Fruit fly (Drosophila melanogaster) whole organism, embryonic: ENCODE data around the gene ida.

Experiments
- B-H2 ChIP-seq: fragments of 200-800 bp; sonication (Bioruptor generic); optimal IDR thresholded peaks from 2 replicates; lab custom pipeline; 2018; ENCODE audit warnings: missing biosample characterization, mild to moderate bottlenecking, missing genetic modification characterization
- Bgb ChIP-seq: fragments of 200-800 bp; sonication (Bioruptor generic); IDR thresholded peaks from 2 replicates; pipeline ENCODE4 v1.3.6; 2022; ENCODE audit warnings: missing biosample characterization, missing genetic modification characterization; ENCODE audit not compliant: partially characterized antibody
- Bteb2 ChIP-seq: fragments of 200-800 bp; sonication (Bioruptor generic); optimal IDR thresholded peaks from 2 replicates; lab custom pipeline; 2016; ENCODE audit warnings: missing biosample characterization, missing genetic modification characterization
- CG10209 ChIP-seq: fragments of 200-800 bp; sonication (Bioruptor generic); optimal IDR thresholded peaks from 3 replicates; lab custom pipeline; 2017; ENCODE audit warnings: missing biosample characterization, mild to moderate bottlenecking, missing genetic modification characterization, missing genetic modification reagents
- CG11456 ChIP-seq: fragments of 200-800 bp; sonication (Bioruptor generic); IDR thresholded peaks from 3 replicates; pipeline ENCODE4 v1.3.6; 2022; ENCODE audit warnings: missing biosample characterization, missing genetic modification characterization
- CG12071 ChIP-seq: fragments of 200-800 bp; sonication (Bioruptor generic); optimal IDR thresholded peaks from 3 replicates; lab custom pipeline; 2018; ENCODE audit warnings: missing biosample characterization, mild to moderate bottlenecking, missing genetic modification characterization
- CG12769 ChIP-seq: fragments of 200-800 bp; sonication (Bioruptor generic); optimal IDR thresholded peaks from 2 replicates; lab custom pipeline; 2019; ENCODE audit warnings: missing biosample characterization, mild to moderate bottlenecking, missing genetic modification characterization, moderate library complexity
- CG14710 ChIP-seq: fragments of 200-800 bp; sonication (Bioruptor generic); optimal IDR thresholded peaks from 3 replicates; lab custom pipeline; 2019; ENCODE audit warnings: missing biosample characterization, mild to moderate bottlenecking, missing genetic modification characterization, moderate library complexity
- CG1603 ChIP-seq: fragments of 200-800 bp; sonication (Bioruptor generic); optimal IDR thresholded peaks from 2 replicates; lab custom pipeline; 2019; ENCODE audit warnings: missing biosample characterization, mild to moderate bottlenecking, missing genetic modification characterization, moderate library complexity
- CG17186 ChIP-seq: fragments of 200-800 bp; sonication (Bioruptor generic); optimal IDR thresholded peaks from 3 replicates; lab custom pipeline; 2017; ENCODE audit warnings: missing biosample characterization, missing genetic modification reagents, missing genetic modification characterization
- CG17328 ChIP-seq: fragments of 200-800 bp; sonication (Bioruptor generic); IDR thresholded peaks from 2 replicates; pipeline ENCODE4 v1.3.6; 2022; ENCODE audit warnings: missing biosample characterization, missing genetic modification characterization
- CG2678 ChIP-seq: fragments of 200-800 bp; sonication (Bioruptor generic); optimal IDR thresholded peaks from 3 replicates; lab custom pipeline; 2019; ENCODE audit warnings: missing biosample characterization, mild to moderate bottlenecking, missing genetic modification characterization, moderate library complexity
- CG30020 ChIP-seq: fragments of 200-800 bp; optimal IDR thresholded peaks from 2 replicates; lab custom pipeline; 2019; ENCODE audit warnings: missing biosample characterization, mild to moderate bottlenecking, missing genetic modification characterization, moderate library complexity
- CG32767 ChIP-seq: fragments of 200-800 bp; sonication (Bioruptor generic); IDR thresholded peaks from 2 replicates; pipeline ENCODE4 v1.3.6; 2022; ENCODE audit warnings: missing biosample characterization, missing genetic modification characterization
- CG32772 ChIP-seq: fragments of 200-800 bp; sonication (Bioruptor generic); IDR thresholded peaks from 2 replicates; pipeline ENCODE4 v1.3.6; 2022; ENCODE audit warnings: missing biosample characterization, missing genetic modification characterization
- CG3407 ChIP-seq: fragments of 200-800 bp; sonication (Bioruptor generic); optimal IDR thresholded peaks from 2 replicates; lab custom pipeline; 2018; ENCODE audit warnings: missing biosample characterization, mild to moderate bottlenecking, missing genetic modification characterization
- CG5245 ChIP-seq: fragments of 200-800 bp; sonication (Bioruptor generic); optimal IDR thresholded peaks from 3 replicates; lab custom pipeline; 2016; ENCODE audit warnings: missing biosample characterization, missing genetic modification characterization
- CG6654 ChIP-seq: fragments of 200-800 bp; sonication (Bioruptor generic); optimal IDR thresholded peaks from 2 replicates; lab custom pipeline; 2017; ENCODE audit warnings: missing biosample characterization, mild to moderate bottlenecking, missing genetic modification characterization
- CG7556 ChIP-seq: fragments of 200-800 bp; sonication (Bioruptor generic); optimal IDR thresholded peaks from 2 replicates; lab custom pipeline; 2017; ENCODE audit warnings: missing biosample characterization, mild to moderate bottlenecking, missing genetic modification characterization
- CG7928 ChIP-seq: fragments of 200-800 bp; sonication (Bioruptor generic); optimal IDR thresholded peaks from 2 replicates; lab custom pipeline; 2017; ENCODE audit warnings: missing biosample characterization, mild to moderate bottlenecking, missing genetic modification characterization
- CG8478 ChIP-seq: fragments of >200 bp; optimal IDR thresholded peaks from 2 replicates; lab custom pipeline; 2018
- CG9876 ChIP-seq: fragments of 200-800 bp; sonication (Bioruptor generic); optimal IDR thresholded peaks from 2 replicates; lab custom pipeline; 2016; ENCODE audit warnings: missing biosample characterization, missing genetic modification characterization
- CTCF ChIP-seq: fragments of 200-800 bp; sonication (Bioruptor generic); optimal IDR thresholded peaks from 2 replicates; lab custom pipeline; 2017; ENCODE audit warnings: missing biosample characterization, mild to moderate bottlenecking, missing genetic modification characterization, moderate library complexity
- CoRest ChIP-seq: fragments of 200-800 bp; sonication (Bioruptor generic); optimal IDR thresholded peaks from 3 replicates; lab custom pipeline; 2018; ENCODE audit warnings: missing biosample characterization, mild to moderate bottlenecking, missing genetic modification characterization, moderate library complexity
- Dek ChIP-seq: fragments of 200-800 bp; sonication (Bioruptor generic); optimal IDR thresholded peaks from 3 replicates; lab custom pipeline; 2019; ENCODE audit warnings: missing biosample characterization, mild to moderate bottlenecking, missing genetic modification characterization, moderate library complexity
- Hey ChIP-seq: fragments of 200-800 bp; sonication (Bioruptor generic); optimal IDR thresholded peaks from 3 replicates; lab custom pipeline; 2018; ENCODE audit warnings: missing biosample characterization, mild to moderate bottlenecking, missing genetic modification characterization
- Lim3 ChIP-seq: fragments of 200-800 bp; sonication (Bioruptor generic); IDR thresholded peaks from 2 replicates; pipeline ENCODE4 v1.3.6; 2022; ENCODE audit warnings: missing biosample characterization, missing genetic modification characterization
- NFAT ChIP-seq: fragments of 200-800 bp; sonication (Bioruptor generic); IDR thresholded peaks from 2 replicates; pipeline ENCODE4 v1.3.6; 2022; ENCODE audit warnings: missing biosample characterization, missing genetic modification characterization
- Oli ChIP-seq: fragments of 200-800 bp; sonication (Bioruptor generic); optimal IDR thresholded peaks from 2 replicates; lab custom pipeline; 2018; ENCODE audit warnings: missing biosample characterization, mild to moderate bottlenecking, missing genetic modification characterization, moderate library complexity
- Ptx1 ChIP-seq: fragments of 200-800 bp; sonication (Bioruptor generic); IDR thresholded peaks from 2 replicates; pipeline ENCODE4 v1.3.6; 2022; ENCODE audit warnings: missing biosample characterization, missing genetic modification characterization
- Ravus ChIP-seq: fragments of 200-800 bp; sonication (Bioruptor generic); IDR thresholded peaks from 2 replicates; pipeline ENCODE4 v1.3.6; 2022; ENCODE audit warnings: missing biosample characterization, missing genetic modification characterization
- Sox100B ChIP-seq: fragments of 200-800 bp; sonication (Bioruptor generic); optimal IDR thresholded peaks from 3 replicates; lab custom pipeline; 2018; ENCODE audit warnings: missing biosample characterization, mild to moderate bottlenecking, missing genetic modification characterization
- aop ChIP-seq: fragments of 200-800 bp; sonication (Bioruptor generic); IDR thresholded peaks from 2 replicates; pipeline ENCODE4 v1.3.6; 2022; ENCODE audit warnings: missing biosample characterization, missing genetic modification characterization
- ase ChIP-seq: fragments of 200-800 bp; sonication (Bioruptor generic); IDR thresholded peaks from 3 replicates; pipeline ENCODE4 v1.3.6; 2022; ENCODE audit warnings: missing biosample characterization, missing genetic modification characterization
- ato ChIP-seq: fragments of 200-800 bp; sonication (Bioruptor generic); IDR thresholded peaks from 2 replicates; pipeline ENCODE4 v1.3.6; 2022; ENCODE audit warnings: missing biosample characterization, missing genetic modification characterization; ENCODE audit not compliant: partially characterized antibody
- chinmo ChIP-seq: fragments of 200-800 bp; sonication (Bioruptor generic); IDR thresholded peaks from 4 replicates; pipeline ENCODE4 v1.3.6; 2022; ENCODE audit warnings: missing biosample characterization, missing genetic modification characterization; ENCODE audit not compliant: partially characterized antibody
- chm ChIP-seq: fragments of 200-800 bp; sonication (Bioruptor generic); IDR thresholded peaks from 2 replicates; pipeline ENCODE4 v1.3.6; 2022; ENCODE audit warnings: missing biosample characterization, missing genetic modification characterization
- exex ChIP-seq: fragments of 200-800 bp; sonication (Bioruptor generic); optimal IDR thresholded peaks from 4 replicates; lab custom pipeline; 2018; ENCODE audit warnings: missing biosample characterization, mild to moderate bottlenecking, missing genetic modification characterization, moderate library complexity
- gem ChIP-seq: fragments of 200-800 bp; sonication (Bioruptor generic); optimal IDR thresholded peaks from 2 replicates; lab custom pipeline; 2019; ENCODE audit warnings: missing biosample characterization, mild to moderate bottlenecking, missing genetic modification characterization, moderate library complexity
- grau ChIP-seq: fragments of 200-800 bp; optimal IDR thresholded peaks from 3 replicates; lab custom pipeline; 2019; ENCODE audit warnings: missing biosample characterization, mild to moderate bottlenecking, missing genetic modification characterization, moderate library complexity
- pan ChIP-seq, 4 experiments: fragments of >200 bp in 3 of 4; fragments of 200-800 bp in 1 of 4; sonication (Bioruptor generic) in 1 of 4; optimal IDR thresholded peaks in 3 of 4; IDR thresholded peaks in 1 of 4; 2 replicates each; pipeline versions ENCODE4 v1.3.6 to Lab custom; 2017 to 2022; ENCODE audit warnings: missing biosample characterization in 2 of 4, missing genetic modification characterization in 2 of 4, mixed read lengths in 1 of 4
- peb ChIP-seq: fragments of 200-800 bp; sonication (Bioruptor generic); IDR thresholded peaks from 2 replicates; pipeline ENCODE4 v1.3.6; 2022; ENCODE audit warnings: missing biosample characterization, missing genetic modification characterization
- pfk ChIP-seq: fragments of 200-800 bp; sonication (Bioruptor generic); optimal IDR thresholded peaks from 2 replicates; lab custom pipeline; 2018; ENCODE audit warnings: missing biosample characterization, mild to moderate bottlenecking, missing genetic modification characterization, moderate library complexity
- sens ChIP-seq: fragments of 200-800 bp; sonication (Bioruptor generic); peaks from one replicate; lab custom pipeline; 2016; ENCODE audit warnings: missing biosample characterization, missing genetic modification characterization
- sim ChIP-seq: fragments of 200-800 bp; sonication (Bioruptor generic); IDR thresholded peaks from 2 replicates; pipeline ENCODE4 v1.3.6; 2022; ENCODE audit warnings: missing biosample characterization, missing genetic modification characterization
- sob ChIP-seq: fragments of 200-800 bp; sonication (Bioruptor generic); IDR thresholded peaks from 2 replicates; pipeline ENCODE4 v1.3.6; 2022; ENCODE audit warnings: missing biosample characterization, missing genetic modification characterization
- sug ChIP-seq: fragments of 200-800 bp; optimal IDR thresholded peaks from 2 replicates; lab custom pipeline; 2019; ENCODE audit warnings: missing biosample characterization, mild to moderate bottlenecking, missing genetic modification characterization, moderate library complexity
- tll ChIP-seq, 2 experiments: fragments of 200-800 bp in 1 of 2; fragments of >200 bp in 1 of 2; sonication (Bioruptor generic) in 1 of 2; optimal IDR thresholded peaks; 2 replicates each; lab custom pipeline; 2017 to 2019; ENCODE audit warnings: missing biosample characterization in 2 of 2, missing genetic modification characterization in 2 of 2, mild to moderate bottlenecking in 1 of 2, moderate library complexity in 1 of 2
- twi ChIP-seq: fragments of 200-800 bp; optimal IDR thresholded peaks from 2 replicates; lab custom pipeline; 2019; ENCODE audit warnings: missing biosample characterization, mild to moderate bottlenecking, missing genetic modification characterization, moderate library complexity
- usp ChIP-seq: fragments of >200 bp; optimal IDR thresholded peaks from 2 replicates; lab custom pipeline; 2017; ENCODE audit warnings: missing biosample characterization, missing genetic modification characterization
- zen2 ChIP-seq: fragments of 200-800 bp; sonication (Bioruptor generic); IDR thresholded peaks from 3 replicates; pipeline ENCODE4 v1.3.6; 2022; ENCODE audit warnings: missing biosample characterization, missing genetic modification characterization; ENCODE audit not compliant: partially characterized antibody

Gene ida

dm6 chr3L:3932742-3933289 lies 27.7 kb downstream of the ida start (continued):
- TF ChIP-seq CG3407: no peak
- no peak for TF ChIP-seq CG14710
- TF ChIP-seq chm (GFP tag; lab: Robert Waterston, UW): no peak
- TF ChIP-seq grau (tag; lab: Kevin White, UChicago): peak; percentile 8
- TF ChIP-seq pfk (GFP tag; lab: Kevin White, UChicago): no peak
- peak; percentile 15 for TF ChIP-seq B-H2 (GFP tag; lab: Kevin White, UChicago)
- TF ChIP-seq CoRest (tag; lab: Kevin White, UChicago): peak; percentile 13
- no peak for TF ChIP-seq CG5245 (GFP tag; lab: Kevin White, UChicago)
- TF ChIP-seq CG7556 (GFP tag; lab: Kevin White, UChicago): peak; percentile 38
- TF ChIP-seq pan (optimal IDR thresholded peaks at IDR 0.05; lab: Kevin White, UChicago): no peak
- no peak for TF ChIP-seq pan (GFP tag; optimal IDR thresholded peaks at IDR 0.05 in 1 of 2, IDR thresholded peaks at IDR 0.05 in 1 of 2)
- TF ChIP-seq CG1603 (tag; lab: Kevin White, UChicago): no peak
- peak; percentile 19 for TF ChIP-seq sug (tag; lab: Kevin White, UChicago)
- TF ChIP-seq chinmo: no peak
- TF ChIP-seq ato: no peak
- no peak for TF ChIP-seq CG30020
- no peak for TF ChIP-seq Ptx1 (GFP tag; lab: Robert Waterston, UW)
- no peak for TF ChIP-seq CG8478 (lab: Kevin White, UChicago)
- TF ChIP-seq CG17186 (GFP tag; lab: Kevin White, UChicago): no peak
- no peak for TF ChIP-seq sim
- no peak for TF ChIP-seq Dek (tag; lab: Kevin White, UChicago)
- TF ChIP-seq CG9876: no peak
- TF ChIP-seq twi (tag; lab: Kevin White, UChicago): no peak
- TF ChIP-seq Sox100B: peak; percentile 12
- peak; percentile 44 for TF ChIP-seq sens
- TF ChIP-seq CG10209 (GFP tag; lab: Kevin White, UChicago): peak; percentile 45
- TF ChIP-seq Bteb2 (GFP tag; lab: Kevin White, UChicago): peak; percentile 23
- peak; percentile 36; the same call in 1 of the 2 replicates for TF ChIP-seq sob (GFP tag; lab: Robert Waterston, UW)
- TF ChIP-seq CG12769 (tag; lab: Kevin White, UChicago): peak; percentile 47
- no peak for TF ChIP-seq Bgb (GFP tag; lab: Robert Waterston, UW)
- TF ChIP-seq CG12071: peak; percentile 55
- TF ChIP-seq CG11456 (GFP tag; lab: Robert Waterston, UW): no peak
- TF ChIP-seq CG32772 (GFP tag; lab: Robert Waterston, UW): no peak
- no peak for TF ChIP-seq CTCF (GFP tag; lab: Kevin White, UChicago)
- peak; percentile 16 for TF ChIP-seq CG7928 (GFP tag; lab: Kevin White, UChicago)
- TF ChIP-seq tll (GFP tag; optimal IDR thresholded peaks at IDR 0.05; lab: Kevin White, UChicago): no peak
- TF ChIP-seq Lim3 (GFP tag; lab: Robert Waterston, UW): no peak
- no peak for TF ChIP-seq aop
- TF ChIP-seq Oli (tag; lab: Kevin White, UChicago): no peak
- TF ChIP-seq gem (tag; lab: Kevin White, UChicago): peak; percentile 35
- TF ChIP-seq Hey (tag; lab: Kevin White, UChicago): no peak
- no peak for TF ChIP-seq peb (GFP tag; lab: Robert Waterston, UW)
- peak; percentile 64 for TF ChIP-seq CG2678 (tag; lab: Kevin White, UChicago)
- no peak for TF ChIP-seq Ravus (GFP tag; lab: Robert Waterston, UW)
- TF ChIP-seq NFAT: no peak
- TF ChIP-seq zen2 (GFP tag; lab: Robert Waterston, UW): no peak
- no peak for TF ChIP-seq CG6654 (GFP tag; lab: Kevin White, UChicago)
- no peak for TF ChIP-seq usp (GFP tag; lab: Kevin White, UChicago)
- TF ChIP-seq ase (GFP tag; lab: Robert Waterston, UW): no peak
- TF ChIP-seq CG32767: no peak
- TF ChIP-seq CG17328 (GFP tag; lab: Robert Waterston, UW): no peak
- TF ChIP-seq exex (tag; lab: Kevin White, UChicago): peak; percentile 25
